Worm (Caenorhabditis elegans): ENCODE data around the gene sups-1.

DNA sequence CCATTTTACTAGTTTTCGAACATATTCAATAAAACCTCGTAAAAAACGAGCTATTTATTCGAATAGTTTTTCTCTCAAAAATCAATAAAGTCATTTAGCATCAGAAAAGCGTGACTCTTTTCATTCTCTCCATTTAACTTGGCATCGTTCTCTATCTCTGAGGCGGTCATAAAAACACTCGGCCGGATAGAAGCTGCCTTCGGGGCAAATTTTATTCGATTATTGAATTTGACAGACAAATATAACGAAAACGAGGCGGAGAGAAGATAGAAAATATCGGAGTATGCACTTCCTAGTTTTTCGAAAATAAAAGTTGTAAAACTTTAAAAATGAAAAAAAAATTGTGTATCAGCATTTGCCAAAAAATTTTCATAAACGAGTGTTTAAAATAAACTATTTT lies 28.7 kb upstream of the sups-1 start:
- no peak for TF ChIP-seq blmp-1 (tag; optimal IDR thresholded peaks at IDR 0.05)
- TF ChIP-seq hlh-1 (tag; optimal IDR thresholded peaks at IDR 0.05): no peak
- no peak for TF ChIP-seq nhr-237 (tag; optimal IDR thresholded peaks at IDR 0.05)
- TF ChIP-seq nhr-28 (tag; optimal IDR thresholded peaks at IDR 0.05): no peak
- no peak for TF ChIP-seq elt-1 (tag; optimal IDR thresholded peaks at IDR 0.05; ENCODE audit: borderline replicate concordance, insufficient read depth)
- TF ChIP-seq unc-39 (tag; optimal IDR thresholded peaks at IDR 0.05): no peak
- TF ChIP-seq pha-4 (tag; optimal IDR thresholded peaks at IDR 0.05): no peak

Measured in whole organism, mixed stage, embryonic.